Worm (Caenorhabditis elegans) whole organism, L4 larva: ENCODE results near the gene K09H11.4.

Experiments
- D1046.2 ChIP-seq: fragments of 200-800 bp; sonication (Bioruptor generic); IDR thresholded peaks from 2 replicates; pipeline ENCODE4 v1.3.6; 2022; ENCODE audit warnings: missing genetic modification characterization, missing compliant biosample characterization
- F26F4.8 ChIP-seq: fragments of 200-800 bp; sonication (Bioruptor generic); conservative IDR thresholded peaks from 2 replicates; pipeline ENCODE4 v1.3.6; 2022; ENCODE audit warnings: missing genetic modification characterization, missing compliant biosample characterization
- F49E8.2 ChIP-seq: sonication (generic microtip); optimal IDR thresholded peaks from 2 replicates; lab custom pipeline; 2016; ENCODE audit warnings: missing compliant biosample characterization, mild to moderate bottlenecking, missing genetic modification characterization, borderline replicate concordance
- T20F7.1 ChIP-seq: fragments of 200-800 bp; sonication (Bioruptor generic); optimal IDR thresholded peaks from 2 replicates; lab custom pipeline; 2018; ENCODE audit warnings: mild to moderate bottlenecking, missing genetic modification characterization, missing compliant biosample characterization
- ama-1 ChIP-seq: fragments of 150-350 bp; optimal IDR thresholded peaks from 2 replicates; lab custom pipeline; 2014; ENCODE audit warnings: inconsistent platforms, mixed read lengths
- arid-1 ChIP-seq: fragments of 200-800 bp; sonication (Bioruptor generic); conservative IDR thresholded peaks from 2 replicates; pipeline ENCODE4 v1.3.6; 2022; ENCODE audit warnings: missing genetic modification reagents, missing genetic modification characterization, missing compliant biosample characterization
- ceh-20 ChIP-seq: fragments of 200-800 bp; sonication (Bioruptor generic); IDR thresholded peaks from 2 replicates; pipeline ENCODE4 v1.3.6; 2022; ENCODE audit warnings: missing genetic modification reagents, missing genetic modification characterization, missing compliant biosample characterization
- ctbp-1 ChIP-seq: fragments of 200-800 bp; sonication (Bioruptor generic); IDR thresholded peaks from 2 replicates; pipeline ENCODE4 v1.3.6; 2022; ENCODE audit warnings: missing genetic modification reagents, missing genetic modification characterization, missing compliant biosample characterization
- daf-12 ChIP-seq: fragments of 150-350 bp; optimal IDR thresholded peaks from 2 replicates; lab custom pipeline; 2014; ENCODE audit warnings: missing biosample characterization, missing genetic modification reagents, missing genetic modification characterization
- daf-8 ChIP-seq: fragments of 200-800 bp; sonication (Bioruptor generic); IDR thresholded peaks from 2 replicates; pipeline ENCODE4 v1.3.6; 2022; ENCODE audit warnings: missing genetic modification characterization, missing compliant biosample characterization
- dmd-8 ChIP-seq: fragments of 200-800 bp; sonication (Bioruptor generic); IDR thresholded peaks from 2 replicates; pipeline ENCODE4 v1.3.6; 2022; ENCODE audit warnings: missing genetic modification characterization, missing compliant biosample characterization
- dmd-9 ChIP-seq: fragments of 200-800 bp; sonication (Bioruptor generic); IDR thresholded peaks from 2 replicates; pipeline ENCODE4 v1.3.6; 2022; ENCODE audit warnings: missing genetic modification reagents, missing genetic modification characterization, missing compliant biosample characterization
- dpl-1 ChIP-seq: fragments of 150-350 bp; optimal IDR thresholded peaks from 2 replicates; lab custom pipeline; 2014; ENCODE audit warnings: missing biosample characterization, missing genetic modification reagents, missing genetic modification characterization
- egl-27 ChIP-seq: sonication (generic microtip); optimal IDR thresholded peaks from 3 replicates; lab custom pipeline; 2017; ENCODE audit warnings: missing biosample characterization, missing genetic modification reagents, missing genetic modification characterization
- fos-1 ChIP-seq: fragments of 150-350 bp; optimal IDR thresholded peaks from 2 replicates; lab custom pipeline; 2014; ENCODE audit warnings: missing biosample characterization, missing genetic modification characterization
- hif-1 ChIP-seq, 2 experiments: sonication (generic microtip); optimal IDR thresholded peaks; 2 replicates each; lab custom pipeline; 2016 to 2017; ENCODE audit warnings: missing compliant biosample characterization in 2 of 2, missing genetic modification characterization in 2 of 2, missing genetic modification reagents in 2 of 2, missing genotype in 2 of 2, mild to moderate bottlenecking in 1 of 2
- hlh-11 ChIP-seq: fragments of 200-800 bp; sonication (Bioruptor generic); optimal IDR thresholded peaks from 2 replicates; lab custom pipeline; 2018; ENCODE audit warnings: mild to moderate bottlenecking, missing genetic modification characterization, missing compliant biosample characterization
- hmg-1.1 ChIP-seq: fragments of 200-800 bp; sonication (Bioruptor generic); IDR thresholded peaks from 2 replicates; pipeline ENCODE4 v1.3.6; 2022; ENCODE audit warnings: missing genetic modification reagents, missing genetic modification characterization, missing compliant biosample characterization
- lim-7 ChIP-seq: fragments of 200-800 bp; sonication (Bioruptor generic); IDR thresholded peaks from 2 replicates; pipeline ENCODE4 v1.3.6; 2022; ENCODE audit warnings: missing genetic modification characterization, missing compliant biosample characterization
- lin-13 ChIP-seq: fragments of 150-350 bp; optimal IDR thresholded peaks from 2 replicates; lab custom pipeline; 2014; ENCODE audit warnings: missing biosample characterization, missing genetic modification reagents, missing genetic modification characterization
- lir-3 ChIP-seq: sonication (generic microtip); optimal IDR thresholded peaks from 2 replicates; lab custom pipeline; 2016; ENCODE audit warnings: mild to moderate bottlenecking, missing genetic modification characterization, missing compliant biosample characterization
- lsy-2 ChIP-seq, 2 experiments: fragments of 150-350 bp in 1 of 2; sonication (generic microtip) in 1 of 2; optimal IDR thresholded peaks; 2 replicates each; lab custom pipeline; 2014 to 2017; ENCODE audit warnings: missing biosample characterization in 2 of 2, missing genetic modification characterization in 2 of 2
- madf-5 ChIP-seq, 2 experiments: fragments of 200-800 bp; sonication (Bioruptor generic); IDR thresholded peaks; 2 replicates each; pipeline ENCODE4 v1.3.6; 2022; ENCODE audit warnings: missing compliant biosample characterization in 2 of 2, missing genetic modification characterization in 2 of 2
- nhr-102 ChIP-seq: sonication (generic microtip); optimal IDR thresholded peaks from 2 replicates; lab custom pipeline; 2016; ENCODE audit warnings: mild to moderate bottlenecking, missing genetic modification characterization, moderate library complexity, missing compliant biosample characterization
- nhr-11 ChIP-seq: fragments of 150-350 bp; optimal IDR thresholded peaks from 2 replicates; lab custom pipeline; 2014; ENCODE audit warnings: missing biosample characterization, missing genetic modification characterization
- nhr-48 ChIP-seq: sonication (generic microtip); optimal IDR thresholded peaks from 2 replicates; lab custom pipeline; 2016; ENCODE audit warnings: mild to moderate bottlenecking, missing genetic modification characterization, missing compliant biosample characterization
- nhr-77 ChIP-seq: fragments of 150-350 bp; optimal IDR thresholded peaks from 2 replicates; lab custom pipeline; 2014; ENCODE audit warnings: missing biosample characterization, missing genetic modification characterization
- php-3 ChIP-seq: fragments of 200-800 bp; sonication (Bioruptor generic); IDR thresholded peaks from 2 replicates; pipeline ENCODE4 v1.3.6; 2022; ENCODE audit warnings: missing genetic modification reagents, missing genetic modification characterization, missing compliant biosample characterization
- saeg-2 ChIP-seq: fragments of 200-800 bp; sonication (Bioruptor generic); IDR thresholded peaks from 2 replicates; pipeline ENCODE4 v1.3.6; 2022; ENCODE audit warnings: missing genetic modification reagents, missing genetic modification characterization, missing compliant biosample characterization
- set-16 ChIP-seq: fragments of 200-800 bp; sonication (Bioruptor generic); IDR thresholded peaks from 2 replicates; pipeline ENCODE4 v1.3.6; 2022; ENCODE audit warnings: missing genetic modification reagents, missing genetic modification characterization, missing compliant biosample characterization
- skn-1 ChIP-seq: fragments of 150-350 bp; optimal IDR thresholded peaks from 2 replicates; lab custom pipeline; 2014; ENCODE audit warnings: missing biosample characterization, missing genetic modification characterization
- snpc-4 ChIP-seq: fragments of 150-350 bp; optimal IDR thresholded peaks from 2 replicates; lab custom pipeline; 2014; ENCODE audit warnings: missing biosample characterization, missing genetic modification characterization
- spr-3 ChIP-seq: fragments of 200-800 bp; sonication (Bioruptor generic); optimal IDR thresholded peaks from 2 replicates; lab custom pipeline; 2018; ENCODE audit warnings: mild to moderate bottlenecking, missing genetic modification characterization, missing compliant biosample characterization
- tra-1 ChIP-seq: fragments of 200-800 bp; sonication (Bioruptor generic); IDR thresholded peaks from 2 replicates; pipeline ENCODE4 v1.3.6; 2022; ENCODE audit warnings: missing genetic modification reagents, missing genetic modification characterization, missing compliant biosample characterization
- unc-130 ChIP-seq: sonication (generic microtip); optimal IDR thresholded peaks from 2 replicates; lab custom pipeline; 2016; ENCODE audit warnings: missing genetic modification reagents, missing genetic modification characterization, missing compliant biosample characterization
- unc-39 ChIP-seq: sonication (generic microtip); optimal IDR thresholded peaks from 2 replicates; lab custom pipeline; 2017; ENCODE audit warnings: missing biosample characterization, missing genetic modification characterization
- zag-1 ChIP-seq: fragments of 150-350 bp; optimal IDR thresholded peaks from 2 replicates; lab custom pipeline; 2014; ENCODE audit warnings: missing biosample characterization, missing genetic modification characterization
- zip-2 ChIP-seq: fragments of 150-350 bp; optimal IDR thresholded peaks from 2 replicates; lab custom pipeline; 2014; ENCODE audit warnings: missing biosample characterization, missing genetic modification characterization
- ztf-11 ChIP-seq: fragments of 150-350 bp; optimal IDR thresholded peaks from 2 replicates; lab custom pipeline; 2014; ENCODE audit warnings: missing biosample characterization, missing genetic modification characterization

The K09H11.4 gene

ce11 chrV:5763787-5764186 is 37.4 kb upstream of the K09H11.4 start, which contains the start of gene pgph-3 (continued):
- no peak for TF ChIP-seq dmd-9 (GFP tag; lab: Robert Waterston, UW)
- no peak for TF ChIP-seq ama-1

DNA sequence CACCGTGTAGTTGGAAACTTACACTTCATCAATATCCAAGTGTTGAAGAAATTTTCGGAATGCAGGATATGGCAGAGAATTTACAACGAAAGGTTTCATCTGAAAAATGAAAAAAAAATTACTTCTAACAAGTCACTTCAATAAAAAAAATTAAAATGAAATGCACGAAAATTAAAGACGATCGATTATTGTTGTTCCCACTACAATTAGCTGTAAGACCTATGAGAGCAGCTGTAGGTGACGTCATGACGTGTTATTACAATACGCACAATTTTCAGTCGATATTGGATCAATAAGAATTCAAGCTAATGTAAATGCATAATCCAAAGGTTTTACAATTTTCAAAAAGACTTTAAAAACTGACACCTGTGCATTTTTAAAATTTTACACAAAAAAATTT is 33.8 kb upstream of the K09H11.4 start, which contains the start of gene C53A3.1:
C53A3.1 (minus strand) TSS at position 101 of the 400 bp plus-strand sequence.
- TF ChIP-seq ceh-20 (GFP tag; lab: Robert Waterston, UW): no peak
- no peak for TF ChIP-seq lir-3 (tag; lab: Kevin White, UChicago)
- no peak for TF ChIP-seq zip-2 (tag; lab: Kevin White, UChicago)
- TF ChIP-seq snpc-4 (tag; lab: Kevin White, UChicago): no peak
- no peak for TF ChIP-seq nhr-77 (tag; lab: Kevin White, UChicago)
- no peak for TF ChIP-seq F26F4.8 (GFP tag; lab: Robert Waterston, UW)
- no peak for TF ChIP-seq tra-1 (GFP tag; lab: Robert Waterston, UW)
- TF ChIP-seq dpl-1 (GFP tag; lab: Kevin White, UChicago): no peak
- no peak for TF ChIP-seq unc-130 (GFP tag; lab: Kevin White, UChicago)
- TF ChIP-seq spr-3 (GFP tag; lab: Kevin White, UChicago): no peak

ce11 chrV:5758780-5759179 is 32.4 kb upstream of the K09H11.4 start, which contains the start of gene C53A3.4:
C53A3.4 (minus strand) TSS chrV:5758880.
- TF ChIP-seq daf-8 (GFP tag; lab: Robert Waterston, UW): no peak
- TF ChIP-seq hmg-1.1 (GFP tag; lab: Robert Waterston, UW): no peak
- TF ChIP-seq lsy-2 (tag; optimal IDR thresholded peaks at IDR 0.05; lab: Kevin White, UChicago): no peak
- no peak for TF ChIP-seq nhr-11 (tag; lab: Kevin White, UChicago)
- no peak for TF ChIP-seq ama-1
- TF ChIP-seq zag-1 (tag; lab: Kevin White, UChicago): no peak
- no peak for TF ChIP-seq php-3 (GFP tag; lab: Robert Waterston, UW)
- TF ChIP-seq hlh-11: no peak
- no peak for TF ChIP-seq nhr-48 (tag; lab: Kevin White, UChicago)
- TF ChIP-seq spr-3 (GFP tag; lab: Kevin White, UChicago): no peak
- no peak for TF ChIP-seq unc-39 (tag; lab: Kevin White, UChicago)
- no peak for TF ChIP-seq egl-27
- TF ChIP-seq ztf-11: no peak
- no peak for TF ChIP-seq madf-5 (GFP tag; IDR thresholded peaks at IDR 0.05; lab: Robert Waterston, UW)
- no peak for TF ChIP-seq nhr-102
- no peak for TF ChIP-seq arid-1 (GFP tag; lab: Robert Waterston, UW)
- no peak for TF ChIP-seq D1046.2 (GFP tag; lab: Robert Waterston, UW)

- TF ChIP-seq dmd-8 (no peak), saeg-2 (GFP tag; lab: Robert Waterston, UW) (no peak), T20F7.1 (GFP tag; lab: Kevin White, UChicago) (no peak), fos-1 (no peak), daf-12 (tag; lab: Kevin White, UChicago) (no peak), hif-1 (tag; optimal IDR thresholded peaks at IDR 0.05; lab: Kevin White, UChicago) (no peak), zip-2 (tag; lab: Kevin White, UChicago) (no peak), skn-1 (tag; lab: Kevin White, UChicago) (no peak), set-16 (GFP tag; lab: Robert Waterston, UW) (no peak), ctbp-1 (GFP tag; lab: Robert Waterston, UW) (no peak), egl-27 (no peak), lin-13 (GFP tag; lab: Kevin White, UChicago) (no peak), daf-8 (GFP tag; lab: Robert Waterston, UW) (no peak), lim-7 (no peak), F49E8.2 (tag; lab: Kevin White, UChicago) (no peak)
Measured at ce11 chrV:5756193-5756592, 29.8 kb upstream of the K09H11.4 start, which contains the start of gene C53A3.3. C53A3.3 (plus strand) TSS chrV:5756493.
